Fruit fly (Drosophila melanogaster): ENCODE results near the gene CG9674.

DNA sequence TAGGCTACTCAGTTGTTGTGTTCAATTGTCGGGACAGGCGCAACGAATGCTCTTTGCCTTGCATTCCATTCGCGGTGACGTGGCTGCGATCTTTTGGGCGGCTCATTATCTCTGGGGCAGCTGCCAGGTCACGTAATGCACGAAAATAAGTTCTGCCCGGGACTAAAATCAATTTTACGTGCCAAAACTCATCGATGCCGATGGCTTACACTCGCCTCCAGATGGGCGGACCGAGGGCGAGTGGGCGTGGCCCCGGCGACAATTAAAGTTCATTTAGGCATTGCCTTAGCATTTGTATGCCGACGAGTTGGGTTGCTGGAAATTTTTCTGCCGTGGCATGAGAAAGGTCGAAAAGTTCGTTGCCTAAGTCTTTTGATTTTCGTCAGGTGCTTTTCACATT lies 29.2 kb upstream of the CG9674 start:
- TF ChIP-seq CG8478 (optimal IDR thresholded peaks at IDR 0.05): no peak
- TF ChIP-seq usp (GFP tag; optimal IDR thresholded peaks at IDR 0.05): no peak
- TF ChIP-seq EcR (GFP tag; optimal IDR thresholded peaks at IDR 0.05): no peak
- TF ChIP-seq Dll (optimal IDR thresholded peaks at IDR 0.05): no peak
